Worm (Caenorhabditis elegans) whole organism, early embryonic: ENCODE data around the gene dmd-3.

Experiments used
- aly-1 ChIP-seq: sonication (generic microtip); optimal IDR thresholded peaks from 2 replicates; lab custom pipeline; 2016; ENCODE audit warnings: missing genetic modification characterization, missing compliant biosample characterization
- ets-7 ChIP-seq: sonication (generic microtip); optimal IDR thresholded peaks from 2 replicates; lab custom pipeline; 2016; ENCODE audit warnings: missing genotype, missing genetic modification characterization, missing compliant biosample characterization
- pes-1 ChIP-seq: fragments of 200-800 bp; sonication (Bioruptor generic); IDR thresholded peaks from 2 replicates; pipeline ENCODE4 v1.3.6; 2022; ENCODE audit warnings: missing genetic modification reagents, missing genetic modification characterization, missing compliant biosample characterization
- sea-1 ChIP-seq: fragments of 200-800 bp; sonication (Bioruptor generic); conservative IDR thresholded peaks from 2 replicates; pipeline ENCODE4 v1.3.6; 2022; ENCODE audit warnings: missing genetic modification characterization, missing compliant biosample characterization

Gene dmd-3

ce11 chrV:19605415-19605814 lies 49.6 kb downstream of the dmd-3 start:
- TF ChIP-seq aly-1 (tag; lab: Kevin White, UChicago) (no peak), pes-1 (GFP tag; lab: Robert Waterston, UW) (no peak), ets-7 (tag; lab: Kevin White, UChicago) (no peak), sea-1 (GFP tag; lab: Robert Waterston, UW) (no peak)
